Fruit fly (Drosophila melanogaster): ENCODE measurements around the gene Rop.

Gene Rop

dm6 chr3L:4138804-4139521, at the start of gene Rop, which contains the start of gene Ras64B:
TSS of gene Rop (minus strand) at chr3L:4138996.
TSS of gene Ras64B (plus strand) at chr3L:4139076.
- TF ChIP-seq noc (tag; optimal IDR thresholded peaks at IDR 0.05) = peak; percentile 27

- TF ChIP-seq noc (tag; optimal IDR thresholded peaks at IDR 0.05) = no peak
Observed at dm6 chr3L:4187930-4188523, 49.2 kb upstream of the Rop start, which contains the start of the genes Teh2 and tipE. TSS of gene Teh2 (minus strand) at chr3L:4188023. TSS of gene tipE (plus strand) at chr3L:4188499.

- TF ChIP-seq noc (tag; optimal IDR thresholded peaks at IDR 0.05) = no peak
Observed at dm6 chr3L:4186659-4187058, 47.9 kb upstream of the Rop start, which contains the start of gene VhaM9.7-c. TSS of gene VhaM9.7-c (minus strand) at chr3L:4186865.

dm6 chr3L:4185259-4185658, 46.5 kb upstream of the Rop start:
- no peak for TF ChIP-seq noc (tag; optimal IDR thresholded peaks at IDR 0.05)

- no peak for TF ChIP-seq noc (tag; optimal IDR thresholded peaks at IDR 0.05)
Observed at dm6 chr3L:4184563-4184962, 45.8 kb upstream of the Rop start, which contains the start of gene Teh3. TSS of gene Teh3 (minus strand) at chr3L:4184663.

dm6 chr3L:4177981-4178562, 39.3 kb upstream of the Rop start, which contains the start of gene Teh4:
TSS of gene Teh4 (minus strand) at chr3L:4178270.
- TF ChIP-seq noc (tag; optimal IDR thresholded peaks at IDR 0.05) = no peak

- TF ChIP-seq noc (tag; optimal IDR thresholded peaks at IDR 0.05) = no peak
Observed at dm6 chr3L:4173584-4173983, 34.8 kb upstream of the Rop start, which contains the start of gene CG18675. TSS of gene CG18675 (plus strand) at chr3L:4173884.

dm6 chr3L:4169957-4170651, 31.3 kb upstream of the Rop start, which contains the start of gene Ero1L:
TSS of gene Ero1L (plus strand) at chr3L:4170404.
- TF ChIP-seq noc (tag; optimal IDR thresholded peaks at IDR 0.05) = peak; percentile 39

dm6 chr3L:4167353-4167842, 28.6 kb upstream of the Rop start, which contains the start of gene mas:
TSS of gene mas (minus strand) at chr3L:4167464.
- no peak for TF ChIP-seq noc (tag; optimal IDR thresholded peaks at IDR 0.05)

dm6 chr3L:4160926-4161325, 22.1 kb upstream of the Rop start, which contains the start of gene nab:
TSS of gene nab (minus strand) at chr3L:4160932.
- TF ChIP-seq noc (tag; optimal IDR thresholded peaks at IDR 0.05) = no peak

- no peak for TF ChIP-seq noc (tag; optimal IDR thresholded peaks at IDR 0.05)
Observed at dm6 chr3L:4159264-4159663, 20.5 kb upstream of the Rop start.

- no peak for TF ChIP-seq noc (tag; optimal IDR thresholded peaks at IDR 0.05)
Observed at dm6 chr3L:4158361-4158760, 19.6 kb upstream of the Rop start.

- no peak for TF ChIP-seq noc (tag; optimal IDR thresholded peaks at IDR 0.05)
Observed at dm6 chr3L:4157852-4158251, 19.1 kb upstream of the Rop start.

- TF ChIP-seq noc (tag; optimal IDR thresholded peaks at IDR 0.05) = no peak
Observed at dm6 chr3L:4148406-4148975, 9.7 kb upstream of the Rop start, which contains the start of gene CG1299. TSS of gene CG1299 (plus strand) at chr3L:4148696.

dm6 chr3L:4145229-4145628, 6.4 kb upstream of the Rop start:
- TF ChIP-seq noc (tag; optimal IDR thresholded peaks at IDR 0.05) = no peak
